Fruit fly (Drosophila melanogaster): Measurements from ENCODE around the gene CG1208.

CG1208 gene

DNA sequence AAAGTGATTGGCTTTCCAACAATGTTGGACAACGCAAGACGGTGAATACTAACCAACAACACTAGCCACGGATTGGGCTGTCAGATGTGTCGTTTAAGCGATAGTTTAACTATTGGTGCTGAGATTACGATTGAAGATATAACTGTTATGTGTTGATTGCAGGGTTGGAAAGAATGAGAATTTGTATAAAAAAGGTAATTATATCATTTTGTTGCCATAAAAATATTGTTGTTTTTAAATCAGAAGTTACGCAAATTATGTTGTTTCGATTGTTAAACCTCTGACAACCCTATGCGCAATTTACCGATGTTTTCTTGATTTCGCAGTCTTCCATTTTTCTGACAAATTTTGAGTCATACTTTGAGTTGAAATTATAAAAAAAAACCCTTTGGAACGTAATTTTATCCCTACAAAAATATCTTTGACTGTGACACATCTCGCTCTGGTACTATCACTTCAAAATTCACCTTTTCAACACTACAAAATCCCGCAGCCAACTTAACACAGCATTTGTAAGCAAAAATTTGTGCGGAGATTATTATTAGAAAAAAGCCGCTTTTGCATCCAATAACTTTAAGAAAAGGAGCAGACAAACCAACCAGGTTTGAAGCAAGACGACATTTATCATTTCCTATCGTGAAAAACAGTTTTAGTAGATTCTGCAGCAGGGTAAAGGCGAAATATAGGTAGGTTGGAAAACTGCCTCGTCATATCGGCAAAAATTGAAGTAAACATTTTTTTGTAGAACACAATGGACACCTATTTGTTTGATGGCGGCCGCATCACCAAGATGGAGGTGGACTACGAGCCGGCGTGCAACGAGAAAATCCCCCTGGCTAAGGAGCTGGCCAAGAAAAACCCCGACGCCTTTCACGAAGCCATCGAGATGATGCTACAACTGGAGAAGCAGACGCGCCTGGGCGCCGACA lies 42.1 kb upstream of the CG1208 start, which contains the start of the genes Hat1 and Rpn5 (continued):
- TF ChIP-seq unc-4 (GFP tag; IDR thresholded peaks at IDR 0.05; ENCODE audit: partially characterized antibody) (peak; percentile 76; the same call in 1 of the 2 replicates), CG9727 (GFP tag; optimal IDR thresholded peaks at IDR 0.05) (peak; percentile 87), Nf-YC (tag; optimal IDR thresholded peaks at IDR 0.05) (peak; percentile 69), CG15479 (GFP tag; optimal IDR thresholded peaks at IDR 0.05) (peak; percentile 41), Pdp1 (GFP tag; optimal IDR thresholded peaks at IDR 0.05) (peak; percentile 89 to 94), CG1529 (GFP tag; optimal IDR thresholded peaks at IDR 0.05) (peak; percentile 56), schlank (tag; optimal IDR thresholded peaks at IDR 0.05) (peak; percentile 27), zfh2 (GFP tag; optimal IDR thresholded peaks at IDR 0.05) (peak; percentile 96), CG10462 (GFP tag; optimal IDR thresholded peaks at IDR 0.05) (peak; percentile 23), ash1 (GFP tag; optimal IDR thresholded peaks at IDR 0.05) (no peak), ewg (GFP tag; optimal IDR thresholded peaks at IDR 0.05) (peak; percentile 67), Fer3 (tag; optimal IDR thresholded peaks at IDR 0.05) (peak; percentile 56), Hr78 (GFP tag; optimal IDR thresholded peaks at IDR 0.05) (no peak), pnt (GFP tag; optimal IDR thresholded peaks at IDR 0.05) (peak; percentile 88), CG18619 (GFP tag; optimal IDR thresholded peaks at IDR 0.05) (peak; percentile 81), MTF-1 (GFP tag; optimal IDR thresholded peaks at IDR 0.05; ENCODE audit: borderline replicate concordance) (no peak), shn (GFP tag; optimal IDR thresholded peaks at IDR 0.05) (peak; percentile 91), CG14050 (GFP tag; IDR thresholded peaks at IDR 0.05) (no peak; the same call in 2 of the 3 replicates), Xbp1 (GFP tag; optimal IDR thresholded peaks at IDR 0.05) (peak; percentile 90), org-1 (GFP tag; optimal IDR thresholded peaks at IDR 0.05) (peak; percentile 48), lbe (GFP tag; optimal IDR thresholded peaks at IDR 0.05) (peak; percentile 79), CG16779 (GFP tag; IDR thresholded peaks at IDR 0.05) (peak; percentile 46; the same call in 1 of the 2 replicates), CG3163 (GFP tag; optimal IDR thresholded peaks at IDR 0.05) (peak; percentile 75), btn (GFP tag; optimal IDR thresholded peaks at IDR 0.05) (peak; percentile 50), MESR4 (GFP tag; optimal IDR thresholded peaks at IDR 0.05) (peak; percentile 35), run (tag; optimal IDR thresholded peaks at IDR 0.05) (no peak), crc (GFP tag; optimal IDR thresholded peaks at IDR 0.05) (peak; percentile 80), CG4424 (GFP tag; optimal IDR thresholded peaks at IDR 0.05) (peak; percentile 91), CG15514 (GFP tag; optimal IDR thresholded peaks at IDR 0.05) (peak; percentile 56), salm (tag; optimal IDR thresholded peaks at IDR 0.05) (no peak), CG15073 (GFP tag; optimal IDR thresholded peaks at IDR 0.05) (peak; percentile 32), pho (GFP tag; optimal IDR thresholded peaks at IDR 0.05) (peak; percentile 95), Oaz (GFP tag; IDR thresholded peaks at IDR 0.05) (no peak), HmgD (GFP tag; optimal IDR thresholded peaks at IDR 0.05) (peak; percentile 88), CG9932 (GFP tag; IDR thresholded peaks at IDR 0.05) (peak; percentile 88), toy (GFP tag; IDR thresholded peaks at IDR 0.05) (peak; percentile 36; the same call in 1 of the 2 replicates), CG2889 (GFP tag; IDR thresholded peaks at IDR 0.05) (peak; percentile 66; the same call in 2 of the 3 replicates), BEAF-32 (GFP tag; optimal IDR thresholded peaks at IDR 0.05) (peak; percentile 90), tap (tag; optimal IDR thresholded peaks at IDR 0.05) (peak; percentile 35), CG1602 (GFP tag; optimal IDR thresholded peaks at IDR 0.05) (peak; percentile 90), CG14965 (GFP tag; optimal IDR thresholded peaks at IDR 0.05; ENCODE audit: borderline replicate concordance) (peak; percentile 51), Ptx1 (GFP tag; IDR thresholded peaks at IDR 0.05) (peak; percentile 69), CG12155 (GFP tag; optimal IDR thresholded peaks at IDR 0.05) (peak; percentile 86), E2f1 (GFP tag; IDR thresholded peaks at IDR 0.05) (peak; percentile 59), CG17359 (tag; optimal IDR thresholded peaks at IDR 0.05) (peak; percentile 59), CG30403 (GFP tag; optimal IDR thresholded peaks at IDR 0.05) (peak; percentile 96), NK7.1 (GFP tag; optimal IDR thresholded peaks at IDR 0.05) (peak; percentile 72), CG32532 (GFP tag; IDR thresholded peaks at IDR 0.05) (peak; percentile 77)
